Fruit fly (Drosophila melanogaster): Measurements from ENCODE around the gene Nhe2.

The Nhe2 gene

dm6 chr2L:21149053-21149452 lies 44.7 kb downstream of the Nhe2 start (continued):
- no peak for TF ChIP-seq CG4854 (GFP tag; optimal IDR thresholded peaks at IDR 0.05)
- TF ChIP-seq eve (GFP tag; optimal IDR thresholded peaks at IDR 0.05) = no peak
- peak; percentile 29 for TF ChIP-seq CG15601 (tag; optimal IDR thresholded peaks at IDR 0.05)
- TF ChIP-seq ac (GFP tag; optimal IDR thresholded peaks at IDR 0.05) = no peak
- TF ChIP-seq ham (GFP tag; IDR thresholded peaks at IDR 0.05) = no peak
- 0 out of 2 replicates have a peak, but pooled peaks have one; percentile 18 for TF ChIP-seq Drgx (GFP tag; IDR thresholded peaks at IDR 0.05)
- peak; percentile 48 for TF ChIP-seq dmrt11E (tag; optimal IDR thresholded peaks at IDR 0.05)
- TF ChIP-seq CG3281 (GFP tag; optimal IDR thresholded peaks at IDR 0.05) = peak; percentile 13
- no peak for TF ChIP-seq Doc2 (GFP tag; IDR thresholded peaks at IDR 0.05)
- TF ChIP-seq CG15269 (tag; optimal IDR thresholded peaks at IDR 0.05) = peak; percentile 70
- no peak for TF ChIP-seq Elba2 (GFP tag; optimal IDR thresholded peaks at IDR 0.05)
- TF ChIP-seq CG7963 (GFP tag; IDR thresholded peaks at IDR 0.05; ENCODE audit: partially characterized antibody) = peak; percentile 39; the same call in 1 of the 3 replicates
- TF ChIP-seq z (GFP tag; IDR thresholded peaks at IDR 0.05) = no peak
- TF ChIP-seq CG11723 (GFP tag; optimal IDR thresholded peaks at IDR 0.05) = no peak
- peak; percentile 20 for TF ChIP-seq ATbp (GFP tag; optimal IDR thresholded peaks at IDR 0.05)
- TF ChIP-seq h (optimal IDR thresholded peaks at IDR 0.05) = no peak
- no peak for TF ChIP-seq eyg (GFP tag; optimal IDR thresholded peaks at IDR 0.05)
- TF ChIP-seq Fer3 (tag; optimal IDR thresholded peaks at IDR 0.05) = peak; percentile 39
- no peak for TF ChIP-seq slp2 (GFP tag; optimal IDR thresholded peaks at IDR 0.05)
- peak; percentile 77 for TF ChIP-seq CG9932 (GFP tag; IDR thresholded peaks at IDR 0.05)
- TF ChIP-seq HLH3B (GFP tag; IDR thresholded peaks at IDR 0.05) = peak; percentile 66; the same call in 1 of the 2 replicates
- no peak; the same call in 1 of the 2 replicates for TF ChIP-seq Ptx1 (GFP tag; IDR thresholded peaks at IDR 0.05)
- TF ChIP-seq vfl (GFP tag; optimal IDR thresholded peaks at IDR 0.05) = no peak
- peak; percentile 84 for TF ChIP-seq Dp (GFP tag; optimal IDR thresholded peaks at IDR 0.05)
- no peak for TF ChIP-seq dati (GFP tag; IDR thresholded peaks at IDR 0.05)
- TF ChIP-seq CG8359 (GFP tag; optimal IDR thresholded peaks at IDR 0.05; ENCODE audit: borderline replicate concordance) = no peak
- no peak for TF ChIP-seq CG3407 (GFP tag; optimal IDR thresholded peaks at IDR 0.05)
- TF ChIP-seq MESR4 (GFP tag; optimal IDR thresholded peaks at IDR 0.05) = no peak
- TF ChIP-seq CG2202 (tag; optimal IDR thresholded peaks at IDR 0.05) = no peak
- no peak for TF ChIP-seq Atf3 (GFP tag; optimal IDR thresholded peaks at IDR 0.05)
- no peak for TF ChIP-seq croc (GFP tag; conservative IDR thresholded peaks at IDR 0.05)
- no peak for TF ChIP-seq prd (optimal IDR thresholded peaks at IDR 0.05)
- peak; percentile 58; the same call in 2 of the 3 replicates for TF ChIP-seq prd (GFP tag; IDR thresholded peaks at IDR 0.05)
- no peak for TF ChIP-seq jumu (GFP tag; optimal IDR thresholded peaks at IDR 0.05)
- TF ChIP-seq chn (GFP tag; optimal IDR thresholded peaks at IDR 0.05) = no peak
- no peak for TF ChIP-seq tup (GFP tag; optimal IDR thresholded peaks at IDR 0.05)
- no peak for TF ChIP-seq Rx (GFP tag; IDR thresholded peaks at IDR 0.05)
- TF ChIP-seq tll (GFP tag; optimal IDR thresholded peaks at IDR 0.05) = no peak
- TF ChIP-seq CG14441 (GFP tag; IDR thresholded peaks at IDR 0.05) = no peak
- no peak for TF ChIP-seq CTCF (GFP tag; optimal IDR thresholded peaks at IDR 0.05)
- TF ChIP-seq CG6683 (GFP tag; optimal IDR thresholded peaks at IDR 0.05) = no peak
- peak; percentile 74 for TF ChIP-seq row (GFP tag; IDR thresholded peaks at IDR 0.05)
- TF ChIP-seq CG10654 (GFP tag; optimal IDR thresholded peaks at IDR 0.05) = peak; percentile 16
- peak; percentile 45; the same call in 1 of the 2 replicates for TF ChIP-seq CG42726 (GFP tag; IDR thresholded peaks at IDR 0.05; ENCODE audit: partially characterized antibody)
- no peak for TF ChIP-seq Side (GFP tag; optimal IDR thresholded peaks at IDR 0.05)
- TF ChIP-seq lola (GFP tag; optimal IDR thresholded peaks at IDR 0.05) = peak in 1 of 3 experiments; percentile 24
- TF ChIP-seq Taf1 (GFP tag; IDR thresholded peaks at IDR 0.05) = no peak
- peak; percentile 22 for TF ChIP-seq CG17568 (GFP tag; optimal IDR thresholded peaks at IDR 0.05)
- no peak for TF ChIP-seq odd (GFP tag; optimal IDR thresholded peaks at IDR 0.05)
- no peak for TF ChIP-seq Mes4 (GFP tag; optimal IDR thresholded peaks at IDR 0.05)
- peak; percentile 74 for TF ChIP-seq onecut (GFP tag; IDR thresholded peaks at IDR 0.05)
- no peak for TF ChIP-seq Jarid2 (GFP tag; optimal IDR thresholded peaks at IDR 0.05)

All from whole organism, embryonic.